Worm (Caenorhabditis elegans): ENCODE results near the gene T22F3.2.

T22F3.2 gene

ce11 chrV:3610709-3611108 is 24.3 kb downstream of the T22F3.2 start:
- no peak for TF ChIP-seq nhr-179 (tag; optimal IDR thresholded peaks at IDR 0.05)
- TF ChIP-seq K11D2.4 (GFP tag; IDR thresholded peaks at IDR 0.05): no peak
- TF ChIP-seq tbp1 (GFP tag; optimal IDR thresholded peaks at IDR 0.05): no peak

ce11 chrV:3611654-3612053 is 25.2 kb downstream of the T22F3.2 start, which contains the start of gene T22F3.10:
TSS of gene T22F3.10 (minus strand) at chrV:3611754.
- TF ChIP-seq madf-8 (GFP tag; conservative IDR thresholded peaks at IDR 0.05): no peak
- TF ChIP-seq zim-3 (tag; optimal IDR thresholded peaks at IDR 0.05): no peak
- no peak for TF ChIP-seq gei-17 (GFP tag; optimal IDR thresholded peaks at IDR 0.05)
- no peak for TF ChIP-seq somi-1 (GFP tag; optimal IDR thresholded peaks at IDR 0.05)
- TF ChIP-seq egrh-3 (GFP tag; IDR thresholded peaks at IDR 0.05): no peak
- TF ChIP-seq hmg-1.2 (GFP tag; IDR thresholded peaks at IDR 0.05): no peak
- no peak for TF ChIP-seq F37B4.10 (GFP tag; IDR thresholded peaks at IDR 0.05)
- no peak for TF ChIP-seq sptf-2 (GFP tag; optimal IDR thresholded peaks at IDR 0.05)
- no peak for TF ChIP-seq ztf-3 (GFP tag; optimal IDR thresholded peaks at IDR 0.05)
- no peak for TF ChIP-seq ztf-6 (GFP tag; IDR thresholded peaks at IDR 0.05)
- no peak for TF ChIP-seq bed-1 (GFP tag; IDR thresholded peaks at IDR 0.05)
- no peak for TF ChIP-seq F22D6.2 (tag; optimal IDR thresholded peaks at IDR 0.05)
- TF ChIP-seq tbx-9 (tag; optimal IDR thresholded peaks at IDR 0.05; ENCODE audit: borderline replicate concordance): no peak
- no peak for TF ChIP-seq zfh-2 (GFP tag; conservative IDR thresholded peaks at IDR 0.05)
- TF ChIP-seq efl-1 (GFP tag; optimal IDR thresholded peaks at IDR 0.05): no peak
- TF ChIP-seq fkh-3 (tag; optimal IDR thresholded peaks at IDR 0.05): no peak

DNA sequence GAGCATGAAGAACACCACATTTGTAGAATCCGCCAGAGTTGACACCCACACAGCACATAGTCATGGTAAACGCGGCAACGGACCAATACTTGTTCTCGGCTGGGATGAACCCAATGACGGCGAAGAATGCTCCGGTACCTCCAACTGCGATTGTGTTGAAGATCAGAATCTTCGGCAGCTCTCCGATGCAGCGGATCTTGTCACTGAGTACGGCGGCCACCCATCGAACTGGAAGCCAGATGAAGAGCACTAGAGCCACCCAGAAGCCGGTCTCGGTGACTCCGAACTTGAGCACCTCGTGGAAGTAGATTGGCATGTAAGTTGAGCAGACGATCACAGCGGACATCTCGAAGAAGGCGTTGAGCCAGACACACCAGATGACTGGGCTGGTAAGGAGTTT is 26.6 kb downstream of the T22F3.2 start:
- TF ChIP-seq ama-1 (optimal IDR thresholded peaks at IDR 0.05) (no peak), ama-1 (GFP tag; optimal IDR thresholded peaks at IDR 0.05) (no peak), zfh-2 (GFP tag; conservative IDR thresholded peaks at IDR 0.05) (peak; percentile 58; the same call in 1 of the 2 replicates)

ce11 chrV:3614397-3614796 is 28.0 kb downstream of the T22F3.2 start, which contains the start of gene T22F3.11:
TSS of gene T22F3.11 (minus strand) at chrV:3614553.
- TF ChIP-seq akir-1 (GFP tag; optimal IDR thresholded peaks at IDR 0.05): no peak
- TF ChIP-seq rec-8 (tag; optimal IDR thresholded peaks at IDR 0.05): no peak
- no peak for TF ChIP-seq ztf-3 (GFP tag; optimal IDR thresholded peaks at IDR 0.05)
- no peak for TF ChIP-seq rpc-1 (optimal IDR thresholded peaks at IDR 0.05)
- TF ChIP-seq rpc-1 (tag; optimal IDR thresholded peaks at IDR 0.05): no peak
- TF ChIP-seq pha-4 (tag; optimal IDR thresholded peaks at IDR 0.05): no peak
- no peak for TF ChIP-seq Y56A3A.18 (GFP tag; IDR thresholded peaks at IDR 0.05)
- TF ChIP-seq T07F8.4 (tag; optimal IDR thresholded peaks at IDR 0.05): no peak
- TF ChIP-seq ama-1 (optimal IDR thresholded peaks at IDR 0.05): no peak
- no peak for TF ChIP-seq ama-1 (GFP tag; optimal IDR thresholded peaks at IDR 0.05)
- no peak for TF ChIP-seq let-526 (GFP tag; IDR thresholded peaks at IDR 0.05)
- no peak for TF ChIP-seq egl-18 (GFP tag; IDR thresholded peaks at IDR 0.05)
- TF ChIP-seq chd-7 (tag; optimal IDR thresholded peaks at IDR 0.05): no peak
- no peak for TF ChIP-seq attf-5 (GFP tag; optimal IDR thresholded peaks at IDR 0.05)
- no peak for TF ChIP-seq Y53G8AR.9 (GFP tag; conservative IDR thresholded peaks at IDR 0.05)
- TF ChIP-seq F33H1.4 (GFP tag; IDR thresholded peaks at IDR 0.05): no peak
- TF ChIP-seq ccch-3 (GFP tag; optimal IDR thresholded peaks at IDR 0.05): no peak

ce11 chrV:3616844-3617243 is 30.4 kb downstream of the T22F3.2 start:
- TF ChIP-seq ceh-79 (tag; optimal IDR thresholded peaks at IDR 0.05) (no peak), nhr-120 (GFP tag; IDR thresholded peaks at IDR 0.05) (no peak), nhr-80 (tag; optimal IDR thresholded peaks at IDR 0.05) (no peak), athp-1 (tag; optimal IDR thresholded peaks at IDR 0.05) (no peak), Y53F4B.3 (GFP tag; IDR thresholded peaks at IDR 0.05) (no peak), attf-3 (GFP tag; conservative IDR thresholded peaks at IDR 0.05) (no peak), unc-62 (GFP tag; optimal IDR thresholded peaks at IDR 0.05) (no peak), lin-54 (GFP tag; optimal IDR thresholded peaks at IDR 0.05) (no peak)

Data from whole organism, young adult.